Fruit fly (Drosophila melanogaster): ENCODE measurements around the gene MED15.

DNA sequence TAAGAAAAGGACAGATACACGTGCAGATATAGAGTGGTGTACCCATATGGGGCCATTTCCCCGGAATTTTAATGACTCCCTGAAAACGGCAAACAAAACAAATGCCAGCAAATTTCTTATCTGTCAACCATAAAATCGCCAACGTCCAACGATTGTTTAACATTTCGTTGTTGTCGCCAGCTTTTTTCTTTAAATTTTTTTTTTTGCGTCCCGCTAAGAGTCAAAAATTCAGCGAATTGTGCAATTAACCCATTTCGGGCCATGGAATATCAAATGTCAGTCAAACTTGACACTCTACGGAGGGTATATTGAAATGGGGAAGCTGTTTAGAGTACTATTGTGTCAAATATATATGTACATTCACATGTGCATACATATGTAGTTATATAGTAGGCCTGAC is 40.7 kb upstream of the MED15 start:
- TF ChIP-seq CTCF (optimal IDR thresholded peaks at IDR 0.05) (no peak), CG8478 (optimal IDR thresholded peaks at IDR 0.05) (no peak)

Measured in S2 (cell line).